Worm (Caenorhabditis elegans): Measurements from ENCODE around the gene rps-29.

ce11 chrIII:748782-749181, 45.3 kb upstream of the rps-29 start:
- TF ChIP-seq W03F9.2 (tag; optimal IDR thresholded peaks at IDR 0.05) (no peak), dao-5 (tag; optimal IDR thresholded peaks at IDR 0.05) (no peak)
